Fruit fly (Drosophila melanogaster) whole organism, pupa: ENCODE measurements around the gene CG9106.

Experiments
- CG10348 ChIP-seq: fragments of 200-800 bp; sonication (Bioruptor generic); IDR thresholded peaks from 2 replicates; pipeline ENCODE4 v1.3.6; 2022; ENCODE audit warnings: missing biosample characterization, missing genetic modification characterization
- CG12605 ChIP-seq: fragments of 200-800 bp; sonication (Bioruptor generic); IDR thresholded peaks from 2 replicates; pipeline ENCODE4 v1.3.6; 2022; ENCODE audit warnings: missing biosample characterization, missing genetic modification characterization
- CG13204 ChIP-seq: fragments of 200-800 bp; sonication (Bioruptor generic); optimal IDR thresholded peaks from 2 replicates; lab custom pipeline; 2018; ENCODE audit warnings: missing biosample characterization, mild to moderate bottlenecking, missing genetic modification characterization, moderate library complexity
- CG14655 ChIP-seq: fragments of 200-800 bp; sonication (Bioruptor generic); optimal IDR thresholded peaks from 3 replicates; lab custom pipeline; 2017; ENCODE audit warnings: mild to moderate bottlenecking, missing biosample characterization, missing genetic modification reagents, missing genetic modification characterization
- CG15710 ChIP-seq: fragments of 200-800 bp; sonication (Bioruptor generic); optimal IDR thresholded peaks from 2 replicates; lab custom pipeline; 2018; ENCODE audit warnings: missing biosample characterization, mild to moderate bottlenecking, missing genetic modification characterization, moderate library complexity
- CG17806 ChIP-seq: fragments of 200-800 bp; sonication (Bioruptor generic); optimal IDR thresholded peaks from 2 replicates; lab custom pipeline; 2018; ENCODE audit warnings: missing biosample characterization, mild to moderate bottlenecking, missing genetic modification characterization, moderate library complexity
- CG32121 ChIP-seq: fragments of 200-800 bp; sonication (Bioruptor generic); IDR thresholded peaks from 2 replicates; pipeline ENCODE4 v1.3.6; 2022; ENCODE audit warnings: missing biosample characterization, missing genetic modification characterization
- CG34367 ChIP-seq: fragments of 200-800 bp; sonication (Bioruptor generic); optimal IDR thresholded peaks from 2 replicates; lab custom pipeline; 2018; ENCODE audit warnings: missing biosample characterization, mild to moderate bottlenecking, missing genetic modification characterization
- CG4496 ChIP-seq: fragments of 200-800 bp; sonication (Bioruptor generic); IDR thresholded peaks from 3 replicates; pipeline ENCODE4 v1.3.6; 2022; ENCODE audit warnings: missing biosample characterization, missing genetic modification characterization
- CG8159 ChIP-seq: fragments of 200-800 bp; sonication (Bioruptor generic); optimal IDR thresholded peaks from 3 replicates; lab custom pipeline; 2018; ENCODE audit warnings: missing biosample characterization, mild to moderate bottlenecking, missing genetic modification characterization, moderate library complexity
- CG8301 ChIP-seq: fragments of 200-800 bp; sonication (Bioruptor generic); optimal IDR thresholded peaks from 2 replicates; lab custom pipeline; 2018; ENCODE audit warnings: missing biosample characterization, mild to moderate bottlenecking, missing genetic modification characterization
- CG9948 ChIP-seq: fragments of 200-800 bp; sonication (Bioruptor generic); optimal IDR thresholded peaks from 2 replicates; lab custom pipeline; 2018; ENCODE audit warnings: missing biosample characterization, mild to moderate bottlenecking, missing genetic modification characterization, moderate library complexity
- D1 ChIP-seq: fragments of 200-800 bp; sonication (Bioruptor generic); optimal IDR thresholded peaks from 2 replicates; lab custom pipeline; 2018; ENCODE audit warnings: missing biosample characterization, mild to moderate bottlenecking, missing genetic modification characterization, moderate library complexity
- EcR ChIP-seq: fragments of 200-800 bp; sonication (Bioruptor generic); optimal IDR thresholded peaks from 3 replicates; lab custom pipeline; 2019; ENCODE audit warnings: missing biosample characterization, missing genetic modification characterization, mild to moderate bottlenecking, moderate library complexity, missing genetic modification reagents
- Ets98B ChIP-seq: fragments of 200-800 bp; sonication (Bioruptor generic); IDR thresholded peaks from 2 replicates; pipeline ENCODE4 v1.3.6; 2022; ENCODE audit warnings: missing biosample characterization, missing genetic modification characterization
- Pif1A ChIP-seq: fragments of 200-800 bp; sonication (Bioruptor generic); optimal IDR thresholded peaks from 3 replicates; lab custom pipeline; 2016; ENCODE audit warnings: missing biosample characterization, missing genetic modification characterization
- Pif1B ChIP-seq: fragments of 200-800 bp; sonication (Bioruptor generic); optimal IDR thresholded peaks from 3 replicates; lab custom pipeline; 2016; ENCODE audit warnings: missing biosample characterization, missing genetic modification characterization
- Snoo ChIP-seq: fragments of 200-800 bp; sonication (Bioruptor generic); optimal IDR thresholded peaks from 3 replicates; lab custom pipeline; 2017; ENCODE audit warnings: missing biosample characterization, mild to moderate bottlenecking, missing genetic modification characterization, inconsistent platforms
- fd96Ca ChIP-seq: fragments of 200-800 bp; sonication (Bioruptor generic); IDR thresholded peaks from 3 replicates; pipeline ENCODE4 v1.3.6; 2022; ENCODE audit warnings: missing biosample characterization, missing genetic modification characterization
- gl ChIP-seq: fragments of 200-800 bp; sonication (Bioruptor generic); optimal IDR thresholded peaks from 2 replicates; lab custom pipeline; 2018; ENCODE audit warnings: missing biosample characterization, mild to moderate bottlenecking, missing genetic modification characterization
- rn ChIP-seq: fragments of 200-800 bp; sonication (Bioruptor generic); IDR thresholded peaks from 2 replicates; pipeline ENCODE4 v1.3.6; 2022; ENCODE audit warnings: missing biosample characterization, missing genetic modification characterization

CG9106 gene

dm6 chrX:15313389-15313788 lies 41.2 kb upstream of the CG9106 start:
- peak; percentile 75 for TF ChIP-seq Ets98B (GFP tag; lab: Robert Waterston, UW)
- TF ChIP-seq CG12605 (GFP tag; lab: Robert Waterston, UW), result peak; percentile 94
- no peak for TF ChIP-seq fd96Ca (GFP tag; lab: Robert Waterston, UW)
- no peak for TF ChIP-seq Snoo (tag; lab: Kevin White, UChicago)
- no peak for TF ChIP-seq Pif1B (GFP tag; lab: Kevin White, UChicago)
- no peak for TF ChIP-seq gl (tag; lab: Kevin White, UChicago)
- TF ChIP-seq CG13204 (GFP tag; lab: Kevin White, UChicago), result no peak
- TF ChIP-seq CG17806 (tag; lab: Kevin White, UChicago), result no peak
- TF ChIP-seq CG15710 (tag; lab: Kevin White, UChicago), result no peak
- TF ChIP-seq CG14655 (GFP tag; lab: Kevin White, UChicago), result peak; percentile 45
- no peak for TF ChIP-seq CG34367 (tag; lab: Kevin White, UChicago)
- no peak for TF ChIP-seq CG8159 (tag; lab: Kevin White, UChicago)
- TF ChIP-seq CG32121 (GFP tag; lab: Robert Waterston, UW), result peak; percentile 37; the same call in 1 of the 2 replicates
- TF ChIP-seq CG9948, result no peak
- no peak for TF ChIP-seq D1 (tag; lab: Kevin White, UChicago)
- TF ChIP-seq CG8301 (tag; lab: Kevin White, UChicago), result no peak
- TF ChIP-seq Pif1A, result no peak
- 0 out of 2 replicates have a peak, but pooled peaks have one; percentile 21 for TF ChIP-seq rn (GFP tag; lab: Robert Waterston, UW)
- TF ChIP-seq CG4496 (GFP tag; lab: Robert Waterston, UW), result peak; percentile 90
- no peak for TF ChIP-seq CG10348
- TF ChIP-seq EcR (GFP tag; lab: Kevin White, UChicago), result no peak
- TF ChIP-seq, all 21 proteins: peak for 6

dm6 chrX:15312882-15313154 lies 40.6 kb upstream of the CG9106 start:
- TF ChIP-seq EcR (GFP tag; lab: Kevin White, UChicago) (peak; percentile 70), CG34367 (tag; lab: Kevin White, UChicago) (no peak), CG8159 (tag; lab: Kevin White, UChicago) (no peak), CG10348 (no peak)

dm6 chrX:15312074-15312881 lies 40.1 kb upstream of the CG9106 start:
- TF ChIP-seq CG9948 (peak; percentile 56), rn (GFP tag; lab: Robert Waterston, UW) (0 out of 2 replicates have a peak, but pooled peaks have one; percentile 11), CG32121 (GFP tag; lab: Robert Waterston, UW) (peak; percentile 48; the same call in 1 of the 2 replicates), Ets98B (GFP tag; lab: Robert Waterston, UW) (no peak; the same call in 1 of the 2 replicates), CG4496 (GFP tag; lab: Robert Waterston, UW) (peak; percentile 77), EcR (GFP tag; lab: Kevin White, UChicago) (no peak), Pif1B (GFP tag; lab: Kevin White, UChicago) (no peak), Pif1A (peak; percentile 14), CG12605 (GFP tag; lab: Robert Waterston, UW) (peak; percentile 30; the same call in 1 of the 2 replicates), D1 (tag; lab: Kevin White, UChicago) (no peak), CG10348 (no peak), CG8301 (tag; lab: Kevin White, UChicago) (peak; percentile 54), gl (tag; lab: Kevin White, UChicago) (no peak), CG8159 (tag; lab: Kevin White, UChicago) (peak; percentile 77), CG14655 (GFP tag; lab: Kevin White, UChicago) (peak; percentile 77), CG17806 (tag; lab: Kevin White, UChicago) (peak; percentile 42), CG13204 (GFP tag; lab: Kevin White, UChicago) (peak; percentile 12), CG15710 (tag; lab: Kevin White, UChicago) (peak; percentile 61), fd96Ca (GFP tag; lab: Robert Waterston, UW) (peak; percentile 13; the same call in 1 of the 3 replicates), Snoo (tag; lab: Kevin White, UChicago) (peak; percentile 66), CG34367 (tag; lab: Kevin White, UChicago) (peak; percentile 32)

- TF ChIP-seq Snoo (tag; lab: Kevin White, UChicago) (no peak), Pif1B (GFP tag; lab: Kevin White, UChicago) (no peak), CG10348 (no peak), CG15710 (tag; lab: Kevin White, UChicago) (no peak), Pif1A (no peak), CG34367 (tag; lab: Kevin White, UChicago) (no peak), gl (tag; lab: Kevin White, UChicago) (no peak), Ets98B (GFP tag; lab: Robert Waterston, UW) (no peak), CG13204 (GFP tag; lab: Kevin White, UChicago) (no peak), CG14655 (GFP tag; lab: Kevin White, UChicago) (no peak), rn (GFP tag; lab: Robert Waterston, UW) (no peak), CG9948 (no peak), fd96Ca (GFP tag; lab: Robert Waterston, UW) (no peak), EcR (GFP tag; lab: Kevin White, UChicago) (no peak), CG17806 (tag; lab: Kevin White, UChicago) (no peak)
- TF ChIP-seq, all 21 proteins: peak for 0
Observed at dm6 chrX:15309918-15310317, 37.7 kb upstream of the CG9106 start.

dm6 chrX:15308456-15308954 lies 36.3 kb upstream of the CG9106 start:
- TF ChIP-seq CG12605 (GFP tag; lab: Robert Waterston, UW), result no peak
- TF ChIP-seq CG32121 (GFP tag; lab: Robert Waterston, UW), result 0 out of 2 replicates have a peak, but pooled peaks have one; percentile 21
